Fruit fly (Drosophila melanogaster) whole organism, embryonic: Measurements from ENCODE around the gene THG.

Experiments
- Awh ChIP-seq: fragments of 200-800 bp; sonication (Bioruptor generic); IDR thresholded peaks from 2 replicates; pipeline ENCODE4, ENCODE4 v1.3.6; 2022; ENCODE audit warnings: missing biosample characterization, missing genetic modification characterization
- CG10979 ChIP-seq: fragments of 200-800 bp; sonication (Bioruptor generic); optimal IDR thresholded peaks from 2 replicates; lab custom pipeline; 2018; ENCODE audit warnings: missing biosample characterization, mild to moderate bottlenecking, missing genetic modification characterization, moderate library complexity
- CG11247 ChIP-seq: fragments of 200-800 bp; sonication (Bioruptor generic); IDR thresholded peaks from 2 replicates; pipeline ENCODE4 v1.3.6; 2022; ENCODE audit warnings: missing biosample characterization, missing genetic modification characterization
- CG11696 ChIP-seq: fragments of 200-800 bp; sonication (Bioruptor generic); IDR thresholded peaks from 2 replicates; pipeline ENCODE4 v1.3.6; 2022; ENCODE audit warnings: missing biosample characterization, missing genetic modification characterization
- CG14860 ChIP-seq: fragments of 200-800 bp; sonication (Bioruptor generic); IDR thresholded peaks from 3 replicates; pipeline ENCODE4 v1.3.6; 2022; ENCODE audit warnings: missing biosample characterization, missing genetic modification characterization; ENCODE audit not compliant: partially characterized antibody
- CG16815 ChIP-seq: fragments of 200-800 bp; sonication (Bioruptor generic); optimal IDR thresholded peaks from 3 replicates; lab custom pipeline; 2017; ENCODE audit warnings: missing biosample characterization, mild to moderate bottlenecking, missing genetic modification characterization
- CG17802 ChIP-seq: fragments of 200-800 bp; sonication (Bioruptor generic); optimal IDR thresholded peaks from 2 replicates; lab custom pipeline; 2018; ENCODE audit warnings: missing biosample characterization, mild to moderate bottlenecking, missing genetic modification characterization, moderate library complexity
- CG18262 ChIP-seq: fragments of 200-800 bp; optimal IDR thresholded peaks from 3 replicates; lab custom pipeline; 2019; ENCODE audit warnings: missing biosample characterization, mild to moderate bottlenecking, missing genetic modification characterization, moderate library complexity
- CG30403 ChIP-seq: fragments of 200-800 bp; sonication (Bioruptor generic); optimal IDR thresholded peaks from 3 replicates; lab custom pipeline; 2016; ENCODE audit warnings: missing biosample characterization, missing genetic modification characterization
- CG3163 ChIP-seq: fragments of 200-800 bp; sonication (Bioruptor generic); optimal IDR thresholded peaks from 3 replicates; lab custom pipeline; 2016; ENCODE audit warnings: missing biosample characterization, missing genetic modification characterization
- CG32767 ChIP-seq: fragments of 200-800 bp; sonication (Bioruptor generic); IDR thresholded peaks from 2 replicates; pipeline ENCODE4 v1.3.6; 2022; ENCODE audit warnings: missing biosample characterization, missing genetic modification characterization
- CG43689 ChIP-seq: fragments of 200-800 bp; sonication (Bioruptor generic); IDR thresholded peaks from 2 replicates; pipeline ENCODE4 v1.3.6; 2022; ENCODE audit warnings: missing biosample characterization, missing genetic modification characterization
- CG4730 ChIP-seq: fragments of 200-800 bp; sonication (Bioruptor generic); IDR thresholded peaks from 2 replicates; pipeline ENCODE4 v1.3.6; 2022; ENCODE audit warnings: missing biosample characterization, missing genetic modification characterization
- CG5245 ChIP-seq: fragments of 200-800 bp; sonication (Bioruptor generic); optimal IDR thresholded peaks from 3 replicates; lab custom pipeline; 2016; ENCODE audit warnings: missing biosample characterization, missing genetic modification characterization
- CG6254 ChIP-seq: fragments of 200-800 bp; sonication (Bioruptor generic); optimal IDR thresholded peaks from 3 replicates; lab custom pipeline; 2017; ENCODE audit warnings: mild to moderate bottlenecking, missing biosample characterization, missing genetic modification reagents, missing genetic modification characterization
- CG6683 ChIP-seq: fragments of 200-800 bp; sonication (Bioruptor generic); optimal IDR thresholded peaks from 2 replicates; lab custom pipeline; 2017; ENCODE audit warnings: missing biosample characterization, mild to moderate bottlenecking, missing genetic modification characterization, missing genetic modification reagents
- CG8359 ChIP-seq: fragments of 200-800 bp; sonication (Bioruptor generic); optimal IDR thresholded peaks from 2 replicates; lab custom pipeline; 2017; ENCODE audit warnings: missing biosample characterization, mild to moderate bottlenecking, missing genetic modification characterization, borderline replicate concordance
- CG9876 ChIP-seq: fragments of 200-800 bp; sonication (Bioruptor generic); optimal IDR thresholded peaks from 2 replicates; lab custom pipeline; 2016; ENCODE audit warnings: missing biosample characterization, missing genetic modification characterization
- D ChIP-seq, 2 experiments: fragments of 200-800 bp in 1 of 2; fragments of >200 bp in 1 of 2; sonication (Bioruptor generic) in 1 of 2; optimal IDR thresholded peaks; 2 replicates in 1 of 2; 3 replicates in 1 of 2; lab custom pipeline; 2017; ENCODE audit warnings: mild to moderate bottlenecking in 1 of 2, missing biosample characterization in 1 of 2, missing genetic modification characterization in 1 of 2, missing genetic modification reagents in 1 of 2
- Dip3 ChIP-seq: fragments of 200-800 bp; sonication (Bioruptor generic); optimal IDR thresholded peaks from 3 replicates; lab custom pipeline; 2016; ENCODE audit warnings: missing biosample characterization, missing genetic modification characterization
- Ets97D ChIP-seq: fragments of 200-800 bp; sonication (Bioruptor generic); optimal IDR thresholded peaks from 3 replicates; lab custom pipeline; 2016; ENCODE audit warnings: missing biosample characterization, missing genetic modification characterization
- HLHmδ ChIP-seq: fragments of 200-800 bp; sonication (Bioruptor generic); optimal IDR thresholded peaks from 2 replicates; lab custom pipeline; 2018; ENCODE audit warnings: missing biosample characterization, mild to moderate bottlenecking, missing genetic modification characterization, moderate library complexity
- Hmr ChIP-seq: fragments of 200-800 bp; sonication (Bioruptor generic); optimal IDR thresholded peaks from 3 replicates; lab custom pipeline; 2017; ENCODE audit warnings: mild to moderate bottlenecking, missing biosample characterization, missing genetic modification reagents, missing genetic modification characterization
- Hr51 ChIP-seq, 2 experiments: fragments of 200-800 bp; sonication (Bioruptor generic); optimal IDR thresholded peaks; 2 replicates in 1 of 2; 3 replicates in 1 of 2; lab custom pipeline; 2016 to 2018; ENCODE audit warnings: missing biosample characterization in 2 of 2, missing genetic modification characterization in 2 of 2, mild to moderate bottlenecking in 1 of 2, moderate library complexity in 1 of 2
- Lpt ChIP-seq: fragments of >200 bp; optimal IDR thresholded peaks from 2 replicates; lab custom pipeline; 2018; ENCODE audit warnings: missing biosample characterization, missing genetic modification characterization
- MESR4 ChIP-seq: fragments of 200-800 bp; sonication (Bioruptor generic); optimal IDR thresholded peaks from 2 replicates; lab custom pipeline; 2018; ENCODE audit warnings: missing biosample characterization, mild to moderate bottlenecking, missing genetic modification characterization, moderate library complexity
- Mad ChIP-seq: fragments of 200-800 bp; sonication (Bioruptor generic); optimal IDR thresholded peaks from 2 replicates; lab custom pipeline; 2016; ENCODE audit warnings: missing biosample characterization, missing genetic modification characterization
- Myb ChIP-seq: fragments of 200-800 bp; sonication (Bioruptor generic); optimal IDR thresholded peaks from 2 replicates; lab custom pipeline; 2016; ENCODE audit warnings: missing biosample characterization, missing genetic modification characterization
- NfI ChIP-seq: fragments of 200-800 bp; sonication (Bioruptor generic); optimal IDR thresholded peaks from 3 replicates; lab custom pipeline; 2018; ENCODE audit warnings: missing biosample characterization, mild to moderate bottlenecking, missing genetic modification characterization, moderate library complexity
- Ptx1 ChIP-seq: fragments of 200-800 bp; sonication (Bioruptor generic); IDR thresholded peaks from 2 replicates; pipeline ENCODE4 v1.3.6; 2022; ENCODE audit warnings: missing biosample characterization, missing genetic modification characterization
- Rx ChIP-seq: fragments of 200-800 bp; sonication (Bioruptor generic); IDR thresholded peaks from 2 replicates; pipeline ENCODE4 v1.3.6; 2022; ENCODE audit warnings: missing biosample characterization, missing genetic modification characterization
- ac ChIP-seq: fragments of 200-800 bp; sonication (Bioruptor generic); optimal IDR thresholded peaks from 3 replicates; lab custom pipeline; 2017; ENCODE audit warnings: missing biosample characterization, mild to moderate bottlenecking, missing genetic modification characterization
- aop ChIP-seq: fragments of 200-800 bp; sonication (Bioruptor generic); IDR thresholded peaks from 2 replicates; pipeline ENCODE4 v1.3.6; 2022; ENCODE audit warnings: missing biosample characterization, missing genetic modification characterization
- bowl ChIP-seq: fragments of 200-800 bp; sonication (Bioruptor generic); IDR thresholded peaks from 2 replicates; pipeline ENCODE4 v1.3.6; 2022; ENCODE audit warnings: missing biosample characterization, missing genetic modification characterization
- dmrt99B ChIP-seq: fragments of 200-800 bp; sonication (Bioruptor generic); optimal IDR thresholded peaks from 2 replicates; lab custom pipeline; 2018; ENCODE audit warnings: missing biosample characterization, mild to moderate bottlenecking, missing genetic modification characterization, moderate library complexity
- ems ChIP-seq: fragments of 200-800 bp; sonication (Bioruptor generic); optimal IDR thresholded peaks from 3 replicates; lab custom pipeline; 2016; ENCODE audit warnings: missing biosample characterization, missing genetic modification characterization
- grn ChIP-seq: fragments of 200-800 bp; sonication (Bioruptor generic); optimal IDR thresholded peaks from 3 replicates; lab custom pipeline; 2017; ENCODE audit warnings: missing biosample characterization, missing genetic modification characterization
- jumu ChIP-seq: fragments of 200-800 bp; sonication (Bioruptor generic); optimal IDR thresholded peaks from 3 replicates; lab custom pipeline; 2016; ENCODE audit warnings: missing biosample characterization, missing genetic modification characterization
- kah ChIP-seq: fragments of 200-800 bp; sonication (Bioruptor generic); optimal IDR thresholded peaks from 2 replicates; lab custom pipeline; 2018; ENCODE audit warnings: missing biosample characterization, mild to moderate bottlenecking, missing genetic modification characterization
- klu ChIP-seq: fragments of 200-800 bp; sonication (Bioruptor generic); IDR thresholded peaks from 2 replicates; pipeline ENCODE4 v1.3.6; 2022; ENCODE audit warnings: missing biosample characterization, missing genetic modification characterization
- knrl ChIP-seq: fragments of 200-800 bp; sonication (Bioruptor generic); IDR thresholded peaks from 3 replicates; pipeline ENCODE4 v1.3.6; 2022; ENCODE audit warnings: missing biosample characterization, missing genetic modification characterization; ENCODE audit not compliant: partially characterized antibody
- lmd ChIP-seq: fragments of 200-800 bp; sonication (Bioruptor generic); IDR thresholded peaks from 2 replicates; pipeline ENCODE4 v1.3.6; 2022; ENCODE audit warnings: missing biosample characterization, missing genetic modification characterization
- nerfin-1 ChIP-seq: fragments of 200-800 bp; sonication (Bioruptor generic); optimal IDR thresholded peaks from 3 replicates; lab custom pipeline; 2019; ENCODE audit warnings: missing biosample characterization, mild to moderate bottlenecking, missing genetic modification characterization, moderate library complexity
- prd ChIP-seq, 3 experiments: fragments of >200 bp in 2 of 3; fragments of 200-800 bp in 1 of 3; sonication (Bioruptor generic) in 1 of 3; optimal IDR thresholded peaks in 2 of 3; IDR thresholded peaks in 1 of 3; 2 replicates in 2 of 3; 3 replicates in 1 of 3; pipeline versions ENCODE4 v1.3.6 to Lab custom; 2017 to 2022; ENCODE audit warnings: missing biosample characterization in 1 of 3, missing genetic modification characterization in 1 of 3
- sc ChIP-seq, 3 experiments: fragments of >200 bp in 2 of 3; fragments of 200-800 bp in 1 of 3; sonication (Bioruptor generic) in 1 of 3; optimal IDR thresholded peaks; 2 replicates in 2 of 3; 3 replicates in 1 of 3; lab custom pipeline; 2017; ENCODE audit warnings: mild to moderate bottlenecking in 1 of 3, missing biosample characterization in 1 of 3, missing genetic modification characterization in 1 of 3, missing genetic modification reagents in 1 of 3
- sens-2 ChIP-seq: fragments of 200-800 bp; sonication (Bioruptor generic); IDR thresholded peaks from 2 replicates; pipeline ENCODE4 v1.3.6; 2022; ENCODE audit warnings: missing biosample characterization, missing genetic modification characterization
- shn ChIP-seq: fragments of 200-800 bp; sonication (Bioruptor generic); optimal IDR thresholded peaks from 3 replicates; lab custom pipeline; 2016; ENCODE audit warnings: missing biosample characterization, missing genetic modification characterization
- sr ChIP-seq: fragments of 200-800 bp; sonication (Bioruptor generic); IDR thresholded peaks from 3 replicates; pipeline ENCODE4 v1.3.6; 2022; ENCODE audit warnings: missing biosample characterization, missing genetic modification characterization
- tap ChIP-seq: fragments of 200-800 bp; optimal IDR thresholded peaks from 3 replicates; lab custom pipeline; 2019; ENCODE audit warnings: missing biosample characterization, mild to moderate bottlenecking, missing genetic modification characterization, moderate library complexity

Gene THG

dm6 chr2L:15009703-15010102 lies at the start of gene THG, which contains the start of gene Rnmt (continued):
- peak; percentile 65 for TF ChIP-seq tap (tag; lab: Kevin White, UChicago)
- TF ChIP-seq jumu (GFP tag; lab: Kevin White, UChicago) = peak; percentile 58
- no peak for TF ChIP-seq HLHmδ (GFP tag; lab: Kevin White, UChicago)
- TF ChIP-seq prd (optimal IDR thresholded peaks at IDR 0.05; lab: Kevin White, UChicago) = no peak
- peak; percentile 93 for TF ChIP-seq prd (GFP tag; IDR thresholded peaks at IDR 0.05; lab: Robert Waterston, UW)
- peak; percentile 71 for TF ChIP-seq Ets97D
- no peak for TF ChIP-seq grn (GFP tag; lab: Kevin White, UChicago)
- TF ChIP-seq sr (GFP tag; lab: Robert Waterston, UW) = peak; percentile 11; the same call in 1 of the 3 replicates
- peak; percentile 60 for TF ChIP-seq Dip3 (GFP tag; lab: Kevin White, UChicago)
- TF ChIP-seq Ptx1 (GFP tag; lab: Robert Waterston, UW) = peak; percentile 87
- peak; percentile 84 for TF ChIP-seq CG14860 (GFP tag; lab: Robert Waterston, UW)
- TF ChIP-seq aop (GFP tag; lab: Robert Waterston, UW) = peak; percentile 50; the same call in 1 of the 2 replicates
- peak; percentile 55 for TF ChIP-seq nerfin-1 (tag; lab: Kevin White, UChicago)
- peak; percentile 58 for TF ChIP-seq MESR4 (GFP tag; lab: Kevin White, UChicago)
- peak; percentile 77 for TF ChIP-seq CG10979 (tag; lab: Kevin White, UChicago)
- peak; percentile 45 for TF ChIP-seq CG17802
- peak; percentile 4 for TF ChIP-seq CG8359 (GFP tag; lab: Kevin White, UChicago)
- peak; percentile 59 for TF ChIP-seq CG5245 (GFP tag; lab: Kevin White, UChicago)
- TF ChIP-seq kah (GFP tag; lab: Kevin White, UChicago) = peak; percentile 7
- TF ChIP-seq Rx (GFP tag; lab: Robert Waterston, UW) = peak; percentile 75
- peak; percentile 76 for TF ChIP-seq CG18262 (tag; lab: Kevin White, UChicago)
- TF ChIP-seq shn (GFP tag; lab: Kevin White, UChicago) = peak; percentile 33
- TF ChIP-seq CG30403 (GFP tag; lab: Kevin White, UChicago) = peak; percentile 93
- TF ChIP-seq Awh (GFP tag; lab: Robert Waterston, UW) = peak; percentile 73
- TF ChIP-seq bowl (GFP tag; lab: Robert Waterston, UW) = peak; percentile 58
- TF ChIP-seq NfI (GFP tag; lab: Kevin White, UChicago) = peak; percentile 83
- TF ChIP-seq klu (GFP tag; lab: Robert Waterston, UW) = peak; percentile 67; the same call in 1 of the 2 replicates
- peak; percentile 75 for TF ChIP-seq CG16815 (GFP tag; lab: Kevin White, UChicago)
- no peak for TF ChIP-seq CG9876 (GFP tag; lab: Kevin White, UChicago)
- peak; percentile 65; the same call in 1 of the 2 replicates for TF ChIP-seq CG32767
- peak; percentile 89 for TF ChIP-seq knrl
- peak; percentile 74 for TF ChIP-seq Mad (GFP tag; lab: Kevin White, UChicago)
- TF ChIP-seq lmd = peak; percentile 85
- no peak for TF ChIP-seq Lpt (GFP tag; lab: Kevin White, UChicago)
- peak; percentile 54; the same call in 1 of the 2 replicates for TF ChIP-seq sens-2 (GFP tag; lab: Robert Waterston, UW)
- peak; percentile 43 for TF ChIP-seq CG6254 (GFP tag; lab: Kevin White, UChicago)
- peak; percentile 69 for TF ChIP-seq dmrt99B (tag; lab: Kevin White, UChicago)
- peak; percentile 16 for TF ChIP-seq Myb (GFP tag; lab: Kevin White, UChicago)
- peak; percentile 81 for TF ChIP-seq Hmr
- TF ChIP-seq CG4730 (GFP tag; lab: Robert Waterston, UW) = peak; percentile 73
- peak; percentile 89 for TF ChIP-seq CG11247 (GFP tag; lab: Robert Waterston, UW)
- no peak for TF ChIP-seq D (optimal IDR thresholded peaks at IDR 0.05; lab: Kevin White, UChicago)
- TF ChIP-seq D (GFP tag; optimal IDR thresholded peaks at IDR 0.05; lab: Kevin White, UChicago) = peak; percentile 48
- TF ChIP-seq ems = peak; percentile 78
- TF ChIP-seq CG43689 (GFP tag; lab: Robert Waterston, UW) = no peak
- peak; percentile 41 for TF ChIP-seq CG6683 (GFP tag; lab: Kevin White, UChicago)
- TF ChIP-seq CG11696 (GFP tag; lab: Robert Waterston, UW) = 0 out of 2 replicates have a peak, but pooled peaks have one; percentile 26
- TF ChIP-seq sc (optimal IDR thresholded peaks at IDR 0.05; lab: Kevin White, UChicago) = no peak
- TF ChIP-seq sc (GFP tag; optimal IDR thresholded peaks at IDR 0.05; lab: Kevin White, UChicago) = peak; percentile 61
- TF ChIP-seq Hr51 (GFP tag; optimal IDR thresholded peaks at IDR 0.05; lab: Kevin White, UChicago) = peak; percentile 76 to 79
- peak; percentile 16 for TF ChIP-seq CG3163 (GFP tag; lab: Kevin White, UChicago)
- no peak for TF ChIP-seq ac
